Fruit fly (Drosophila melanogaster): ENCODE data around the gene Gr64b.

- no peak for TF ChIP-seq Pif1B (GFP tag; optimal IDR thresholded peaks at IDR 0.05)
- no peak for TF ChIP-seq CG8159 (tag; optimal IDR thresholded peaks at IDR 0.05)
- TF ChIP-seq CG15710 (tag; optimal IDR thresholded peaks at IDR 0.05) = no peak
- no peak for TF ChIP-seq CG32121 (GFP tag; IDR thresholded peaks at IDR 0.05)
- TF ChIP-seq CG9948 (tag; optimal IDR thresholded peaks at IDR 0.05) = no peak
- no peak for TF ChIP-seq CG34367 (tag; optimal IDR thresholded peaks at IDR 0.05)
- no peak for TF ChIP-seq Pif1A (GFP tag; optimal IDR thresholded peaks at IDR 0.05)
- TF ChIP-seq EcR (GFP tag; optimal IDR thresholded peaks at IDR 0.05) = no peak
- no peak for TF ChIP-seq CG10348 (GFP tag; IDR thresholded peaks at IDR 0.05)
- no peak for TF ChIP-seq Snoo (tag; optimal IDR thresholded peaks at IDR 0.05)
- TF ChIP-seq gl (tag; optimal IDR thresholded peaks at IDR 0.05) = no peak
- no peak for TF ChIP-seq CG12605 (GFP tag; IDR thresholded peaks at IDR 0.05)
- TF ChIP-seq CG13204 (GFP tag; optimal IDR thresholded peaks at IDR 0.05) = no peak
Measured at dm6 chr3L:4007256-4007655, 21.1 kb upstream of the Gr64b start.

All from whole organism, pupa.